Worm (Caenorhabditis elegans): Measurements from ENCODE around the gene F22F1.2.

DNA sequence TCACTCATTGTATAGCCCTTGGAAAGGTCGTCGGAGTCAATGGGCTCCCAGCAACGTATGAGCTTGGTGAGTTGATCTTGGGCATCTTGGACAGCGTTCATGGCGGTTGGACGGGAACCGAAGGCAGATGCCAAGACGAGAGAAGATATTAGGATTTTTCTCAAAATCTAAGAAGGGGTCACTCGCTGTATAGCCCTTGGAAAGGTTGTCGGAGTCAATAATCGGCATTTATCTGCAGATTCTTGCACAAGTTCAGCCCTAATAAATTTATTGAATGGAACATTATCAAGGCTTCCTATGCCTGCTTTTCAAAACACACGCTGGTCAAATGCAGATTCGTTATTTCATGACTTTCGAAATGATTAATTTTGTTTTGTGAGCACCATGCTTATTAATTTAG lies 12.7 kb downstream of the F22F1.2 start, which contains the start of gene C02B8.7:
- no peak for TF ChIP-seq tbx-11 (GFP tag; IDR thresholded peaks at IDR 0.05)
- TF ChIP-seq hnd-1 (tag; optimal IDR thresholded peaks at IDR 0.05), result no peak
- no peak for TF ChIP-seq ama-1 (optimal IDR thresholded peaks at IDR 0.05)
- TF ChIP-seq hmg-4 (GFP tag; optimal IDR thresholded peaks at IDR 0.05), result no peak
- TF ChIP-seq tbx-37 (GFP tag; conservative IDR thresholded peaks at IDR 0.05), result no peak
- TF ChIP-seq F13C5.2 (tag; optimal IDR thresholded peaks at IDR 0.05), result no peak
- no peak for TF ChIP-seq tra-4 (tag; optimal IDR thresholded peaks at IDR 0.05)
- TF ChIP-seq flt-1 (GFP tag; IDR thresholded peaks at IDR 0.05), result no peak
- no peak for TF ChIP-seq hmbx-1 (tag; optimal IDR thresholded peaks at IDR 0.05)
- TF ChIP-seq ets-7 (tag; optimal IDR thresholded peaks at IDR 0.05), result no peak
- TF ChIP-seq ceh-36 (tag; optimal IDR thresholded peaks at IDR 0.05), result no peak
- no peak for TF ChIP-seq pes-1 (GFP tag; IDR thresholded peaks at IDR 0.05)
- no peak for TF ChIP-seq sea-1 (GFP tag; conservative IDR thresholded peaks at IDR 0.05)
